Fruit fly (Drosophila melanogaster): ENCODE measurements around the gene CG4598.

- TF ChIP-seq usp (GFP tag; optimal IDR thresholded peaks at IDR 0.05) (no peak), EcR (GFP tag; optimal IDR thresholded peaks at IDR 0.05) (no peak), pan (optimal IDR thresholded peaks at IDR 0.05) (no peak), Dll (optimal IDR thresholded peaks at IDR 0.05) (no peak), psq (optimal IDR thresholded peaks at IDR 0.05) (no peak)
These were observed 26.7 kb downstream of the CG4598 start for dm6 chr2L:9945086-9945485.
